Worm (Caenorhabditis elegans) whole organism, young adult: Measurements from ENCODE around the gene Y49F6B.8.

ENCODE experiments used
- B0035.1 ChIP-seq: sonication (generic microtip); optimal IDR thresholded peaks from 2 replicates; lab custom pipeline; 2016; ENCODE audit warnings: missing genetic modification characterization, mild to moderate bottlenecking, missing compliant biosample characterization, missing genotype, missing genetic modification reagents
- B0336.3 ChIP-seq: fragments of 200-800 bp; sonication (Bioruptor generic); IDR thresholded peaks from 2 replicates; pipeline ENCODE4 v1.3.6; 2022; ENCODE audit warnings: missing genetic modification characterization, missing compliant biosample characterization
- F33H1.4 ChIP-seq: fragments of 200-800 bp; sonication (Bioruptor generic); IDR thresholded peaks from 2 replicates; pipeline ENCODE4 v1.3.6; 2022; ENCODE audit warnings: missing genetic modification reagents, missing genetic modification characterization, missing compliant biosample characterization
- K12H6.12 ChIP-seq: fragments of 200-800 bp; sonication (Bioruptor generic); optimal IDR thresholded peaks from 2 replicates; lab custom pipeline; 2018; ENCODE audit warnings: mild to moderate bottlenecking, missing genetic modification characterization, missing compliant biosample characterization
- T26A5.8 ChIP-seq: sonication (generic microtip); optimal IDR thresholded peaks from 2 replicates; lab custom pipeline; 2016; ENCODE audit warnings: missing genetic modification characterization, missing compliant biosample characterization
- Y67H2A.10 ChIP-seq: fragments of 200-800 bp; sonication (Bioruptor generic); conservative IDR thresholded peaks from 2 replicates; pipeline ENCODE4 v1.3.6; 2022; ENCODE audit warnings: missing genetic modification reagents, missing genetic modification characterization, missing compliant biosample characterization
- ZK185.1 ChIP-seq: sonication (generic microtip); optimal IDR thresholded peaks from 2 replicates; lab custom pipeline; 2016; ENCODE audit warnings: mild to moderate bottlenecking, missing genetic modification characterization, missing compliant biosample characterization; ENCODE audit not compliant: poor library complexity, severe bottlenecking
- ama-1 ChIP-seq, 3 experiments: fragments of 150-350 bp in 1 of 3; sonication (generic microtip) in 2 of 3; optimal IDR thresholded peaks; 2 replicates each; lab custom pipeline; 2014 to 2018; ENCODE audit warnings: missing biosample characterization in 2 of 3, missing genetic modification characterization in 2 of 3, missing genetic modification reagents in 2 of 3
- aptf-2 ChIP-seq: fragments of 200-800 bp; sonication (Bioruptor generic); conservative IDR thresholded peaks from 2 replicates; pipeline ENCODE4 v1.3.6; 2022; ENCODE audit warnings: missing genetic modification reagents, missing genetic modification characterization, missing compliant biosample characterization
- aptf-3 ChIP-seq: fragments of 200-800 bp; sonication (Bioruptor generic); IDR thresholded peaks from 2 replicates; pipeline ENCODE4 v1.3.6; 2022; ENCODE audit warnings: missing genetic modification characterization, missing compliant biosample characterization
- attf-3 ChIP-seq: fragments of 200-800 bp; sonication (Bioruptor generic); conservative IDR thresholded peaks from 2 replicates; pipeline ENCODE4 v1.3.6; 2022; ENCODE audit warnings: missing genetic modification reagents, missing genetic modification characterization, missing compliant biosample characterization
- bed-1 ChIP-seq: fragments of 200-800 bp; sonication (Bioruptor generic); IDR thresholded peaks from 2 replicates; pipeline ENCODE4 v1.3.6; 2022; ENCODE audit warnings: missing genetic modification reagents, missing genetic modification characterization, missing compliant biosample characterization
- ceh-100 ChIP-seq: fragments of 200-800 bp; sonication (Bioruptor generic); IDR thresholded peaks from 2 replicates; pipeline ENCODE4 v1.3.6; 2022; ENCODE audit warnings: missing genetic modification reagents, missing genetic modification characterization, missing compliant biosample characterization
- ceh-40 ChIP-seq: fragments of 200-800 bp; sonication (Bioruptor generic); IDR thresholded peaks from 2 replicates; pipeline ENCODE4 v1.3.6; 2022; ENCODE audit warnings: missing genetic modification characterization, missing compliant biosample characterization
- dox-1 ChIP-seq: fragments of 200-800 bp; sonication (Bioruptor generic); IDR thresholded peaks from 2 replicates; pipeline ENCODE4 v1.3.6; 2022; ENCODE audit warnings: missing genetic modification reagents, missing genetic modification characterization, missing compliant biosample characterization
- dpff-1 ChIP-seq: sonication (generic microtip); optimal IDR thresholded peaks from 2 replicates; lab custom pipeline; 2017; ENCODE audit warnings: mild to moderate bottlenecking, missing genetic modification characterization, missing compliant biosample characterization
- efl-1 ChIP-seq: fragments of 150-350 bp; optimal IDR thresholded peaks from 2 replicates; lab custom pipeline; 2014; ENCODE audit warnings: missing biosample characterization, missing genetic modification reagents, missing genetic modification characterization
- egl-18 ChIP-seq: fragments of 200-800 bp; sonication (Bioruptor generic); IDR thresholded peaks from 2 replicates; pipeline ENCODE4 v1.3.6; 2022; ENCODE audit warnings: missing genetic modification reagents, missing genetic modification characterization, missing compliant biosample characterization
- egl-44 ChIP-seq: fragments of 200-800 bp; sonication (Bioruptor generic); IDR thresholded peaks from 2 replicates; pipeline ENCODE4 v1.3.6; 2022; ENCODE audit warnings: missing genetic modification reagents, missing genetic modification characterization, missing compliant biosample characterization
- ets-4 ChIP-seq: fragments of 200-800 bp; sonication (Bioruptor generic); optimal IDR thresholded peaks from 2 replicates; lab custom pipeline; 2018; ENCODE audit warnings: mild to moderate bottlenecking, missing genetic modification characterization, missing compliant biosample characterization
- him-1 ChIP-seq: sonication (generic microtip); optimal IDR thresholded peaks from 2 replicates; lab custom pipeline; 2016; ENCODE audit warnings: missing genotype, missing genetic modification reagents, missing genetic modification characterization, missing compliant biosample characterization
- hmg-20 ChIP-seq: fragments of 200-800 bp; sonication (Bioruptor generic); IDR thresholded peaks from 2 replicates; pipeline ENCODE4 v1.3.6; 2022; ENCODE audit warnings: missing genetic modification reagents, missing genetic modification characterization, missing compliant biosample characterization
- hrde-1 ChIP-seq: sonication (generic microtip); optimal IDR thresholded peaks from 2 replicates; lab custom pipeline; 2016; ENCODE audit warnings: missing genetic modification characterization, mild to moderate bottlenecking, missing compliant biosample characterization, moderate library complexity, missing genotype, missing genetic modification reagents, borderline replicate concordance
- lag-1 ChIP-seq: fragments of 200-800 bp; sonication (Bioruptor generic); IDR thresholded peaks from 2 replicates; pipeline ENCODE4 v1.3.6; 2022; ENCODE audit warnings: missing genetic modification reagents, missing genetic modification characterization, missing compliant biosample characterization
- let-526 ChIP-seq: fragments of 200-800 bp; sonication (Bioruptor generic); IDR thresholded peaks from 2 replicates; pipeline ENCODE4 v1.3.6; 2022; ENCODE audit warnings: missing genetic modification reagents, missing genetic modification characterization, missing compliant biosample characterization
- lin-26 ChIP-seq: fragments of 200-800 bp; sonication (Bioruptor generic); IDR thresholded peaks from 2 replicates; pipeline ENCODE4 v1.3.6; 2022; ENCODE audit warnings: missing genetic modification reagents, missing genetic modification characterization, missing compliant biosample characterization
- lin-35 ChIP-seq, 3 experiments: fragments of 150-350 bp in 2 of 3; sonication (generic microtip) in 1 of 3; optimal IDR thresholded peaks; 2 replicates each; lab custom pipeline; 2014 to 2018; ENCODE audit warnings: missing biosample characterization in 3 of 3, missing genetic modification characterization in 3 of 3, missing genetic modification reagents in 3 of 3
- lin-54 ChIP-seq: fragments of 200-800 bp; sonication (Bioruptor generic); optimal IDR thresholded peaks from 2 replicates; lab custom pipeline; 2018; ENCODE audit warnings: mild to moderate bottlenecking, missing genetic modification characterization, missing compliant biosample characterization
- lir-1 ChIP-seq: fragments of 200-800 bp; sonication (Bioruptor generic); conservative IDR thresholded peaks from 2 replicates; pipeline ENCODE4 v1.3.6; 2022; ENCODE audit warnings: missing genetic modification reagents, missing genetic modification characterization, missing compliant biosample characterization
- lsl-1 ChIP-seq: fragments of 200-800 bp; sonication (Bioruptor generic); optimal IDR thresholded peaks from 2 replicates; lab custom pipeline; 2018; ENCODE audit warnings: mild to moderate bottlenecking, missing genetic modification characterization, moderate library complexity, missing compliant biosample characterization
- lsy-27 ChIP-seq: sonication (generic microtip); optimal IDR thresholded peaks from 2 replicates; lab custom pipeline; 2017; ENCODE audit warnings: missing genetic modification characterization, mild to moderate bottlenecking, missing compliant biosample characterization, antibody characterized with exemption, missing genotype, borderline replicate concordance; ENCODE audit not compliant: insufficient read depth
- madf-10 ChIP-seq: sonication (generic microtip); optimal IDR thresholded peaks from 2 replicates; lab custom pipeline; 2016; ENCODE audit warnings: mild to moderate bottlenecking, missing genetic modification characterization, missing compliant biosample characterization
- mel-28 ChIP-seq: sonication (generic microtip); optimal IDR thresholded peaks from 2 replicates; lab custom pipeline; 2016; ENCODE audit warnings: borderline replicate concordance, mild to moderate bottlenecking, missing genetic modification characterization, missing compliant biosample characterization
- mes-4 ChIP-seq: sonication (generic microtip); optimal IDR thresholded peaks from 2 replicates; lab custom pipeline; 2016; ENCODE audit warnings: missing genotype, missing genetic modification characterization, missing compliant biosample characterization
- nfya-2 ChIP-seq: fragments of 200-800 bp; sonication (Bioruptor generic); IDR thresholded peaks from 2 replicates; pipeline ENCODE4 v1.3.6; 2022; ENCODE audit warnings: missing genetic modification reagents, missing genetic modification characterization, missing compliant biosample characterization
- nfyb-1 ChIP-seq: fragments of 200-800 bp; sonication (Bioruptor generic); IDR thresholded peaks from 2 replicates; pipeline ENCODE4 v1.3.6; 2022; ENCODE audit warnings: missing genetic modification reagents, missing genetic modification characterization, missing compliant biosample characterization
- pha-4 ChIP-seq: fragments of 150-350 bp; sonication (generic microtip); optimal IDR thresholded peaks from 2 replicates; lab custom pipeline; 2014; ENCODE audit warnings: missing biosample characterization, missing genetic modification reagents, missing genetic modification characterization
- rpc-1 ChIP-seq, 2 experiments: fragments of 150-350 bp in 1 of 2; sonication (generic microtip) in 1 of 2; optimal IDR thresholded peaks; 2 replicates each; lab custom pipeline; 2014 to 2018; ENCODE audit warnings: missing biosample characterization in 1 of 2, missing genetic modification characterization in 1 of 2, missing genetic modification reagents in 1 of 2, missing genotype in 1 of 2
- snpc-1.1 ChIP-seq: sonication (generic microtip); optimal IDR thresholded peaks from 2 replicates; lab custom pipeline; 2017; ENCODE audit warnings: missing genetic modification characterization, mild to moderate bottlenecking, missing compliant biosample characterization, antibody characterized with exemption, moderate library complexity, missing genotype, missing genetic modification reagents; ENCODE audit not compliant: insufficient read depth
- snpc-1.3 ChIP-seq: sonication (generic microtip); optimal IDR thresholded peaks from 2 replicates; lab custom pipeline; 2017; ENCODE audit warnings: missing genetic modification characterization, mild to moderate bottlenecking, missing compliant biosample characterization, antibody characterized with exemption, moderate library complexity, missing genotype, missing genetic modification reagents; ENCODE audit not compliant: insufficient read depth
- sptf-2 ChIP-seq: fragments of 200-800 bp; sonication (Bioruptor generic); optimal IDR thresholded peaks from 2 replicates; lab custom pipeline; 2018; ENCODE audit warnings: mild to moderate bottlenecking, missing genetic modification characterization, missing compliant biosample characterization
- tbp1 ChIP-seq: fragments of 200-800 bp; sonication (Bioruptor generic); optimal IDR thresholded peaks from 2 replicates; lab custom pipeline; 2018; ENCODE audit warnings: mild to moderate bottlenecking, missing genetic modification characterization, missing compliant biosample characterization
- tlf-1 ChIP-seq: fragments of 200-800 bp; sonication (Bioruptor generic); optimal IDR thresholded peaks from 2 replicates; lab custom pipeline; 2018; ENCODE audit warnings: mild to moderate bottlenecking, missing genetic modification characterization, missing compliant biosample characterization
- zfh-2 ChIP-seq: fragments of 200-800 bp; sonication (Bioruptor generic); conservative IDR thresholded peaks from 2 replicates; pipeline ENCODE4 v1.3.6; 2022; ENCODE audit warnings: missing genetic modification reagents, missing genetic modification characterization, missing compliant biosample characterization
- ztf-25 ChIP-seq: fragments of 200-800 bp; sonication (Bioruptor generic); IDR thresholded peaks from 2 replicates; pipeline ENCODE4 v1.3.6; 2022; ENCODE audit warnings: missing genetic modification reagents, missing genetic modification characterization, missing compliant biosample characterization

Gene Y49F6B.8

ce11 chrII:3502520-3503323 is 21.2 kb upstream of the Y49F6B.8 start, which contains the start of the genes col-71 and Y49F6B.2 (continued):
- TF ChIP-seq rpc-1 (optimal IDR thresholded peaks at IDR 0.05; lab: Kevin White, UChicago) (no peak), rpc-1 (tag; optimal IDR thresholded peaks at IDR 0.05; lab: Kevin White, UChicago) (no peak), ZK185.1 (no peak), mel-28 (tag; lab: Kevin White, UChicago) (no peak), B0336.3 (no peak; the same call in 1 of the 2 replicates), tbp1 (GFP tag; lab: Kevin White, UChicago) (peak; percentile 49), nfyb-1 (GFP tag; lab: Robert Waterston, UW) (no peak), snpc-1.1 (tag; lab: Kevin White, UChicago) (no peak), aptf-2 (GFP tag; lab: Robert Waterston, UW) (0 out of 2 replicates have a peak, but pooled peaks have one; percentile 22), egl-44 (GFP tag; lab: Robert Waterston, UW) (no peak), aptf-3 (GFP tag; lab: Robert Waterston, UW) (no peak), K12H6.12 (tag; lab: Kevin White, UChicago) (peak; percentile 44), hrde-1 (tag; lab: Kevin White, UChicago) (no peak), zfh-2 (GFP tag; lab: Robert Waterston, UW) (no peak), lin-54 (GFP tag; lab: Kevin White, UChicago) (peak; percentile 62), nfya-2 (no peak), him-1 (tag; lab: Kevin White, UChicago) (no peak), bed-1 (no peak), lsy-27 (no peak), lsl-1 (GFP tag; lab: Kevin White, UChicago) (peak; percentile 46), tlf-1 (peak; percentile 18), ets-4 (GFP tag; lab: Kevin White, UChicago) (no peak), dox-1 (GFP tag; lab: Robert Waterston, UW) (peak; percentile 92), ztf-25 (GFP tag; lab: Robert Waterston, UW) (0 out of 2 replicates have a peak, but pooled peaks have one; percentile 70), efl-1 (peak; percentile 27), lir-1 (GFP tag; lab: Robert Waterston, UW) (peak; percentile 68; the same call in 1 of the 2 replicates), ceh-40 (GFP tag; lab: Robert Waterston, UW) (no peak), Y67H2A.10 (0 out of 2 replicates have a peak, but pooled peaks have one; percentile 50), ama-1 (optimal IDR thresholded peaks at IDR 0.05; lab: Kevin White, UChicago) (no peak), ama-1 (GFP tag; optimal IDR thresholded peaks at IDR 0.05; lab: Kevin White, UChicago) (no peak), let-526 (GFP tag; lab: Robert Waterston, UW) (0 out of 2 replicates have a peak, but pooled peaks have one; percentile 8), egl-18 (GFP tag; lab: Robert Waterston, UW) (no peak), snpc-1.3 (tag; lab: Kevin White, UChicago) (no peak), T26A5.8 (tag; lab: Kevin White, UChicago) (no peak), pha-4 (no peak), madf-10 (peak; percentile 42), dpff-1 (tag; lab: Kevin White, UChicago) (no peak), mes-4 (tag; lab: Kevin White, UChicago) (no peak), lin-26 (GFP tag; lab: Robert Waterston, UW) (no peak), B0035.1 (no peak), hmg-20 (GFP tag; lab: Robert Waterston, UW) (0 out of 2 replicates have a peak, but pooled peaks have one; percentile 7), sptf-2 (GFP tag; lab: Kevin White, UChicago) (no peak), lin-35 (GFP tag; optimal IDR thresholded peaks at IDR 0.05; lab: Kevin White, UChicago) (peak in 2 of 3 experiments; percentile 21 to 67), F33H1.4 (GFP tag; lab: Robert Waterston, UW) (peak; percentile 54), ceh-100 (GFP tag; lab: Robert Waterston, UW) (peak; percentile 39), attf-3 (peak; percentile 69), lag-1 (no peak)
